Fruit fly (Drosophila melanogaster) whole organism: ENCODE measurements around the gene CG31904.

Experiments
- CG8478 ChIP-seq: fragments of >200 bp; optimal IDR thresholded peaks from 2 replicates; lab custom pipeline; 2018; ENCODE audit warnings: inconsistent platforms
- Dll ChIP-seq: fragments of >200 bp; optimal IDR thresholded peaks from 2 replicates; lab custom pipeline; 2017
- EcR ChIP-seq, 2 experiments: fragments of >200 bp; optimal IDR thresholded peaks; 2 replicates each; lab custom pipeline; 2017; ENCODE audit warnings: missing biosample characterization in 2 of 2, missing genetic modification characterization in 2 of 2, missing genetic modification reagents in 2 of 2
- pan ChIP-seq: fragments of >200 bp; optimal IDR thresholded peaks from 2 replicates; lab custom pipeline; 2017
- psq ChIP-seq: fragments of >200 bp; optimal IDR thresholded peaks from 2 replicates; lab custom pipeline; 2017
- usp ChIP-seq: fragments of >200 bp; optimal IDR thresholded peaks from 2 replicates; lab custom pipeline; 2017; ENCODE audit warnings: missing biosample characterization, missing genetic modification characterization, mixed read lengths

DNA sequence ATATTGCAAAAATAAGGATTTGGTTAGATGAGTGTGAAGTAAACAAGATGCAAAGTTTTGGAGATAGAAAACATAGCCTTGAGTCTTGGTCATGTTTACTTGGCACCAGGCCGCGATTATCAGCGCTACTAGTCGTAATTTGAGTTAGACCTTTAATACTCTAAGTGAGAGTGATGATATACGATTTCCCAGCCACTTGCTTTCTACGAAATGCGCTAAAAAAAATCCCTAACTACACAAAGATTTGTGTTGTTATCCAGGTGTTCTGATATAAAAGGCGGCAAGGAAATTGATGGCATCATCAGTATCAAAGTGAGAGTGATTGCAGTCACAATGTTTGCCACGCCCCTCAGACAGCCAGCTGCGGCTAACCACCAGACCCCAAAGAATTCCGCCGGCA lies 41.2 kb upstream of the CG31904 start, which contains the start of gene Uro:
- TF ChIP-seq CG8478 (lab: Kevin White, UChicago), result no peak
- no peak for TF ChIP-seq psq (lab: Kevin White, UChicago)
- TF ChIP-seq Dll (lab: Kevin White, UChicago), result no peak
- TF ChIP-seq usp (GFP tag; lab: Kevin White, UChicago), result no peak
- TF ChIP-seq EcR (GFP tag; optimal IDR thresholded peaks at IDR 0.05; lab: Kevin White, UChicago), result no peak
- TF ChIP-seq pan (lab: Kevin White, UChicago), result no peak
